Fruit fly (Drosophila melanogaster) whole organism, prepupa: ENCODE results near the gene CG11980.

Experiments used
- CG10631 ChIP-seq: fragments of 200-800 bp; sonication (Bioruptor generic); optimal IDR thresholded peaks from 2 replicates; lab custom pipeline; 2016; ENCODE audit warnings: missing biosample characterization, missing genetic modification characterization
- CG10669 ChIP-seq: fragments of 200-800 bp; sonication (Bioruptor generic); optimal IDR thresholded peaks from 3 replicates; lab custom pipeline; 2018; ENCODE audit warnings: missing biosample characterization, mild to moderate bottlenecking, missing genetic modification characterization, moderate library complexity
- CG11294 ChIP-seq: fragments of 200-800 bp; sonication (Bioruptor generic); IDR thresholded peaks from 2 replicates; pipeline ENCODE4 v1.3.6; 2022; ENCODE audit warnings: missing biosample characterization, missing genetic modification characterization
- CG11902 ChIP-seq: fragments of 200-800 bp; sonication (Bioruptor generic); optimal IDR thresholded peaks from 3 replicates; lab custom pipeline; 2016; ENCODE audit warnings: missing biosample characterization, missing genetic modification characterization
- CG16779 ChIP-seq: fragments of 200-800 bp; sonication (Bioruptor generic); optimal IDR thresholded peaks from 3 replicates; lab custom pipeline; 2017; ENCODE audit warnings: missing biosample characterization, mild to moderate bottlenecking, missing genetic modification characterization
- CG3032 ChIP-seq: fragments of 200-800 bp; optimal IDR thresholded peaks from 2 replicates; lab custom pipeline; 2019; ENCODE audit warnings: missing biosample characterization, mild to moderate bottlenecking, missing genetic modification characterization, moderate library complexity
- CG31627 ChIP-seq: fragments of 200-800 bp; sonication (Bioruptor generic); optimal IDR thresholded peaks from 3 replicates; lab custom pipeline; 2016; ENCODE audit warnings: missing biosample characterization, missing genetic modification characterization
- CG6163 ChIP-seq: fragments of 200-800 bp; sonication (Bioruptor generic); IDR thresholded peaks from 3 replicates; pipeline ENCODE4 v1.3.6; 2022; ENCODE audit warnings: missing biosample characterization, missing genetic modification characterization
- CG6276 ChIP-seq: fragments of 200-800 bp; sonication (Bioruptor generic); optimal IDR thresholded peaks from 2 replicates; lab custom pipeline; 2017; ENCODE audit warnings: missing biosample characterization, mild to moderate bottlenecking, missing genetic modification characterization
- CG6792 ChIP-seq: fragments of 200-800 bp; sonication (Bioruptor generic); optimal IDR thresholded peaks from 3 replicates; lab custom pipeline; 2016; ENCODE audit warnings: missing biosample characterization, missing genetic modification characterization
- CG9139 ChIP-seq: fragments of 200-800 bp; sonication (Bioruptor generic); optimal IDR thresholded peaks from 3 replicates; lab custom pipeline; 2017; ENCODE audit warnings: missing biosample characterization, mild to moderate bottlenecking, missing genetic modification characterization
- Eip78C ChIP-seq: fragments of 200-800 bp; sonication (Bioruptor generic); peaks from one replicate; lab custom pipeline; 2016; ENCODE audit warnings: missing biosample characterization, missing genetic modification characterization
- Eip93F ChIP-seq: fragments of 200-800 bp; sonication (Bioruptor generic); optimal IDR thresholded peaks from 2 replicates; lab custom pipeline; 2016; ENCODE audit warnings: missing biosample characterization, mild to moderate bottlenecking, missing genetic modification characterization
- Ets21C ChIP-seq: fragments of 200-800 bp; sonication (Bioruptor generic); optimal IDR thresholded peaks from 3 replicates; lab custom pipeline; 2016; ENCODE audit warnings: missing biosample characterization, missing genetic modification characterization
- Ets96B ChIP-seq: fragments of 200-800 bp; optimal IDR thresholded peaks from 2 replicates; lab custom pipeline; 2019; ENCODE audit warnings: missing biosample characterization, mild to moderate bottlenecking, missing genetic modification characterization, moderate library complexity
- Hr38 ChIP-seq: sonication (Bioruptor generic); optimal IDR thresholded peaks from 2 replicates; lab custom pipeline; 2016; ENCODE audit warnings: missing biosample characterization, missing genetic modification characterization
- Hr39 ChIP-seq: fragments of 200-800 bp; sonication (Bioruptor generic); optimal IDR thresholded peaks from 2 replicates; lab custom pipeline; 2016; ENCODE audit warnings: missing biosample characterization, missing genetic modification characterization
- Hr4 ChIP-seq: fragments of 200-800 bp; sonication (Bioruptor generic); optimal IDR thresholded peaks from 3 replicates; lab custom pipeline; 2016; ENCODE audit warnings: missing biosample characterization, missing genetic modification characterization
- Lpt ChIP-seq: fragments of 200-800 bp; sonication (Bioruptor generic); optimal IDR thresholded peaks from 3 replicates; lab custom pipeline; 2016; ENCODE audit warnings: missing biosample characterization, missing genetic modification characterization
- Sox102F ChIP-seq: fragments of 200-800 bp; sonication (Bioruptor generic); optimal IDR thresholded peaks from 2 replicates; lab custom pipeline; 2016; ENCODE audit warnings: missing biosample characterization, mild to moderate bottlenecking, missing genetic modification characterization
- Sox14 ChIP-seq: fragments of 200-800 bp; sonication (Bioruptor generic); optimal IDR thresholded peaks from 3 replicates; lab custom pipeline; 2016; ENCODE audit warnings: missing biosample characterization, missing genetic modification characterization
- Sox15 ChIP-seq: fragments of 200-800 bp; sonication (Bioruptor generic); optimal IDR thresholded peaks from 3 replicates; lab custom pipeline; 2016; ENCODE audit warnings: missing biosample characterization, missing genetic modification characterization
- achi ChIP-seq: fragments of 200-800 bp; sonication (Bioruptor generic); optimal IDR thresholded peaks from 3 replicates; lab custom pipeline; 2016; ENCODE audit warnings: missing biosample characterization, missing genetic modification characterization
- acj6 ChIP-seq: fragments of 200-800 bp; sonication (Bioruptor generic); optimal IDR thresholded peaks from 3 replicates; lab custom pipeline; 2016; ENCODE audit warnings: missing biosample characterization, missing genetic modification characterization
- dac ChIP-seq: fragments of 200-800 bp; sonication (Bioruptor generic); optimal IDR thresholded peaks from 2 replicates; lab custom pipeline; 2017; ENCODE audit warnings: missing biosample characterization, mild to moderate bottlenecking, missing genetic modification characterization
- dsx ChIP-seq: fragments of 200-800 bp; optimal IDR thresholded peaks from 3 replicates; lab custom pipeline; 2019; ENCODE audit warnings: missing biosample characterization, mild to moderate bottlenecking, missing genetic modification characterization, moderate library complexity; ENCODE audit not compliant: poor library complexity, severe bottlenecking
- eg ChIP-seq: fragments of 200-800 bp; sonication (Bioruptor generic); IDR thresholded peaks from 3 replicates; pipeline ENCODE4 v1.3.6; 2022; ENCODE audit warnings: missing biosample characterization, missing genetic modification characterization
- esn ChIP-seq: fragments of 200-800 bp; sonication (Bioruptor generic); optimal IDR thresholded peaks from 2 replicates; lab custom pipeline; 2016; ENCODE audit warnings: missing biosample characterization, mild to moderate bottlenecking, missing genetic modification characterization, moderate library complexity
- fd85E ChIP-seq: fragments of 200-800 bp; sonication (Bioruptor generic); optimal IDR thresholded peaks from 3 replicates; lab custom pipeline; 2016; ENCODE audit warnings: missing biosample characterization, missing genetic modification characterization
- fkh ChIP-seq: fragments of 200-800 bp; sonication (Bioruptor generic); optimal IDR thresholded peaks from 3 replicates; lab custom pipeline; 2017; ENCODE audit warnings: missing biosample characterization, mild to moderate bottlenecking, missing genetic modification characterization, moderate library complexity
- lz ChIP-seq: fragments of 200-800 bp; sonication (Bioruptor generic); optimal IDR thresholded peaks from 3 replicates; lab custom pipeline; 2016; ENCODE audit warnings: missing biosample characterization, missing genetic modification characterization
- net ChIP-seq: fragments of 200-800 bp; sonication (Bioruptor generic); optimal IDR thresholded peaks from 3 replicates; lab custom pipeline; 2016; ENCODE audit warnings: missing biosample characterization, missing genetic modification characterization
- salr ChIP-seq, 2 experiments: fragments of 200-800 bp; sonication (Bioruptor generic); optimal IDR thresholded peaks; 3 replicates each; lab custom pipeline; 2016 to 2018; ENCODE audit warnings: missing biosample characterization in 2 of 2, missing genetic modification characterization in 2 of 2, mild to moderate bottlenecking in 1 of 2
- spab ChIP-seq: fragments of 200-800 bp; sonication (Bioruptor generic); optimal IDR thresholded peaks from 2 replicates; lab custom pipeline; 2017; ENCODE audit warnings: missing biosample characterization, mild to moderate bottlenecking, missing genetic modification characterization, missing genetic modification reagents
- svp ChIP-seq: fragments of 200-800 bp; sonication (Bioruptor generic); peaks from one replicate; lab custom pipeline; 2016; ENCODE audit warnings: missing biosample characterization, missing genetic modification characterization
- topi ChIP-seq: fragments of 200-800 bp; sonication (Bioruptor generic); optimal IDR thresholded peaks from 3 replicates; lab custom pipeline; 2016; ENCODE audit warnings: missing biosample characterization, missing genetic modification characterization
- vri ChIP-seq: fragments of 200-800 bp; sonication (Bioruptor generic); optimal IDR thresholded peaks from 3 replicates; lab custom pipeline; 2016; ENCODE audit warnings: missing biosample characterization, mild to moderate bottlenecking, missing genetic modification characterization

Gene CG11980

DNA sequence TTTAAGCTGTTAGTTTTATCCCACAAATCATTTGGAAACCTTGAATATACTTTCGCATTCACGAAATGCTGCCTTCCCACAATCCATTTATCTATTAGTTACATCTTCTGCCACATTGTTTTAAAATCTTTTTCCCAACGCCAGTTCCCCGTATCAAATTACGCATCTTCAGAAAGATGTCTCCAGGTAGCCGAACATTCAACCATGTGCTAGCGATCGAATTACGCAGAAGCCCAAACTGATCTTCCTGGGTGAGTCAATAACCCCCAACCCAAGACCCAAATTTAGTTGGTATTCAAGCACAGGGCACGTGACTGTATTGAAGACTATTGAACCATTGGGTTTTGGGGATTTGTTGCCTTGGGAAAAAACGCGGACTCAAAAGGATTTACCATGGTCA, 20.1 kb downstream of the CG11980 start:
- no peak for TF ChIP-seq CG11294 (GFP tag; lab: Robert Waterston, UW)
- TF ChIP-seq Sox14 (GFP tag; lab: Kevin White, UChicago): no peak
- no peak for TF ChIP-seq Hr4
- TF ChIP-seq achi (GFP tag; lab: Kevin White, UChicago): no peak
- no peak for TF ChIP-seq net (GFP tag; lab: Kevin White, UChicago)
- TF ChIP-seq esn: no peak
- TF ChIP-seq fd85E (GFP tag; lab: Kevin White, UChicago): no peak

DNA sequence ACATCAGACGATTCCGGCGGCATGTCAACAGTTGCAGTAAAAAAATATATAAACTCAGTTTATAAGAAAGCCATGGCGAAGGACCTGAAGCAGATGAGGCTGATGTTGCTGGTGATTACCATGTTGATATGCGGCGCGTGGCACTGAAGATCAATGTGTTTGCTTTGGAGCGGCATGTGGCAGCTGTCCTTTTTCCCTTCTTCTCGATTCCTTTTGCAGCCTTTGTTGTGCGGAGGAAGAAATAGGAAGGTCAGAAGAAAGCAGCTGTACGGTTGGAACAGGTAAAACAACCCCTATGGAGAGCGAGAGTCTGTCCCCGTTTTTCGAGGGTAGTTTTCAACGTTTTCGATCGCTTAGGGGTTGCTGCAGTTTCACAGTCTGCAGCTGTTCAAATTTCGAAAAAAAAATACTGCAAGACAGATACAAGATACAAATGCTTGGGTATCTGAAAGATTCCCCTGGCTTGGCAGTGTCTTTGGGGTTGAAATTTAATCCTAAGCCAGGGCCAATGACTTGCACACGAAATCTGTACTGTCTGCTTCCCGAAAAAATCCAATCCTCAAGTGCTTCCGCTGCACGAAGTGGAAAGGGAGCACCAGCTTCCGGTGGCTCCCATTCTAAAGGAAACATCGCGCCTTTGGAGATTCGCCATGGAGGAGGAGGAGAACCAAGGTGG, 21.2 kb downstream of the CG11980 start:
- TF ChIP-seq Hr38 (GFP tag; lab: Kevin White, UChicago) (no peak), CG6163 (GFP tag; lab: Robert Waterston, UW) (no peak), acj6 (GFP tag; lab: Kevin White, UChicago) (no peak), topi (GFP tag; lab: Kevin White, UChicago) (no peak), CG10631 (GFP tag; lab: Kevin White, UChicago) (no peak), CG6276 (GFP tag; lab: Kevin White, UChicago) (no peak)
- TF ChIP-seq, all 60 proteins: peak for 0

DNA sequence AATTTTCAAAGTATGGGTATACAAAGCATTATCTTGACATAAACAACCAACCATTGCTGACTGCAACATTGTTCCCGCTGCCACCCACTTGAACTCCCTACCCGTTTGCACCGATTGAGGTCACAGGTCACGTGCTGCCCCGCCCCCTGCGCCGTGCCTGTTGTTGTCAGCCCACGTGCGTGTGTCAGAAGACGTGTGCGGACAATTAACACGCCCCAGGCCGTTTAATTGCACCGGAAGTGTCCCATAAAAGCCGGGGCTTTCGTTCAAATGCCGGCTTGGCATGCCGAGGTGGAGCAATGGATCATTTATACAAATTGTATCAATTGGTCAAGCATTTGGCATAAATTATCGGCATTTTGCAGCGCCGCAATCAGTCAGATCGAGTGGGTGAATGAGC, 23.3 kb downstream of the CG11980 start:
- TF ChIP-seq CG31627 (no peak), eg (no peak), CG6792 (GFP tag; lab: Kevin White, UChicago) (no peak), CG10631 (GFP tag; lab: Kevin White, UChicago) (no peak), CG11902 (GFP tag; lab: Kevin White, UChicago) (no peak), Hr39 (no peak), Ets96B (no peak), Eip93F (GFP tag; lab: Kevin White, UChicago) (no peak), Sox14 (GFP tag; lab: Kevin White, UChicago) (no peak)

DNA sequence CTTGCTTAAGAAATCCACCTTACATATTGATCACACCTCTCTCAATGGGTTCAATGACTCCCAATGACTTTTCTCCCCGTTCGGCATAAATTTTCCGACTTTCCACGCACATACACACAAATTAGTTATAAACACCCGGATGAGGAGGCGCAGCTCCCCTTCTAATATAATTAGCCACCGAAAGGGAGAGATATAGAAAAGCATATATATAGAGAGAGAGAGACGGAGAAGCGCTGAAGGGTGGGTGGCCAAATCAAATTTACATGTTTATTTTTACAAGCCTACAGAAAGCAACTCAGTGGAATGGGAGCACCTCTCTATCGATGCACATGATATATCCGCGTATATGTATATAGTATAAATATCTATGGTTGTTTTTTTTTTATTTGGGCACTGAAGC, 24.9 kb downstream of the CG11980 start:
- TF ChIP-seq Ets96B (no peak), fkh (GFP tag; lab: Kevin White, UChicago) (peak; percentile 31)

DNA sequence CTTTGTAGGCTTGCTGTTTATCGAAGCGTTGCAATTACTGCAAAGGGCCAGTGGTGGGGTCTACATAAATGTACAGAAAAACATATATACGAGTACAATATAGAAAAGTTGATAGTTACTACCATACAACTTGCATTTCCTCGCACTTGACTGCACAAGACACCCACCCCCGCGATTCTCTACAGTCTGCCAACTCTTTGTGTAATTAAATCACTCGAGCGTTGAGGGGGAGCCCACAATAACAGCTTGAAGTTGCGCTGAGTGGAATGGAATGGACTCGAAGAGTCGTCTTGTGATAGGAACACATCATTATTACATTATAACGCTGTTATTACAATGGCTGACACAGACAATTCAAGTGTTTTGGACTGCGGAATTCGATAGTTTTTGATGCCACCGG, 25.6 kb downstream of the CG11980 start:
- no peak for TF ChIP-seq achi (GFP tag; lab: Kevin White, UChicago)
- no peak for TF ChIP-seq CG11902 (GFP tag; lab: Kevin White, UChicago)
- TF ChIP-seq Sox14 (GFP tag; lab: Kevin White, UChicago): peak; percentile 11
- no peak for TF ChIP-seq lz
- no peak for TF ChIP-seq Ets21C (GFP tag; lab: Kevin White, UChicago)
- TF ChIP-seq svp: no peak
- no peak for TF ChIP-seq CG10631 (GFP tag; lab: Kevin White, UChicago)
- TF ChIP-seq Hr38 (GFP tag; lab: Kevin White, UChicago): no peak
- TF ChIP-seq topi (GFP tag; lab: Kevin White, UChicago): no peak
- no peak for TF ChIP-seq CG16779 (tag; lab: Kevin White, UChicago)
- no peak for TF ChIP-seq Sox15 (GFP tag; lab: Kevin White, UChicago)
- peak; percentile 37 for TF ChIP-seq Eip78C (GFP tag; lab: Kevin White, UChicago)
- no peak for TF ChIP-seq Eip93F (GFP tag; lab: Kevin White, UChicago)
- peak; percentile 26 for TF ChIP-seq dsx
- TF ChIP-seq spab (GFP tag; lab: Kevin White, UChicago): no peak
- TF ChIP-seq dac (GFP tag; lab: Kevin White, UChicago): no peak
- TF ChIP-seq CG3032 (tag; lab: Kevin White, UChicago): no peak
- TF ChIP-seq Hr4: no peak
- no peak for TF ChIP-seq salr (GFP tag; optimal IDR thresholded peaks at IDR 0.05; lab: Kevin White, UChicago)
- TF ChIP-seq fkh (GFP tag; lab: Kevin White, UChicago): no peak
- TF ChIP-seq CG10669: no peak
- TF ChIP-seq vri: no peak
- no peak for TF ChIP-seq Sox102F (GFP tag; lab: Kevin White, UChicago)
- no peak for TF ChIP-seq CG9139 (GFP tag; lab: Kevin White, UChicago)
- TF ChIP-seq CG6792 (GFP tag; lab: Kevin White, UChicago): no peak
- TF ChIP-seq Lpt (GFP tag; lab: Kevin White, UChicago): no peak
